Worm (Caenorhabditis elegans): ENCODE measurements around the gene F14F8.9.

DNA sequence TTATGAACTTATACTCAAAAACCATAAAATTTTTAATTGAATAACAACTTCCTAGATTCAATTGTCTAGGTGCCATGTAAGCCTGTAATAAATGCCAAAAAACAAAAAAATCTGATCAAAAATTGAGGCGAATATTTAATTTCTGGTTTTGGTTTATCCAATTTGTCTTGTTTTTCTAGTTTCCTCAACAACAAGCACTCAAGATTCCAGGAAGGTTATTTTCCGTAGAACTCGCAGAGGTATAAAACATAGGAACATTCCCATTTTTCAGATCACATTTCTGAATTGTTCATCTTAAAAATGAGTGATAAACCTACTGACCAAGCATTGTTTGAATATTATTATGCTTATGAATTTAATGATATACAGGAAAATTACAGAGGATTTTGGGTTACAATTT is 28.8 kb upstream of the F14F8.9 start, which contains the start of gene srw-41:
- TF ChIP-seq ztf-29 (GFP tag; IDR thresholded peaks at IDR 0.05) (no peak), med-1 (GFP tag; optimal IDR thresholded peaks at IDR 0.05; ENCODE audit: insufficient read depth) (no peak), klf-2 (GFP tag; conservative IDR thresholded peaks at IDR 0.05) (no peak), tab-1 (GFP tag; IDR thresholded peaks at IDR 0.05) (no peak), T22C8.4 (GFP tag; IDR thresholded peaks at IDR 0.05) (no peak), cog-1 (tag; optimal IDR thresholded peaks at IDR 0.05) (no peak)

All from whole organism, midembryonic.